Fruit fly (Drosophila melanogaster) whole organism, embryonic: Measurements from ENCODE around the gene sky.

Experiments used
- BEAF-32 ChIP-seq: fragments of 200-800 bp; sonication (Bioruptor generic); optimal IDR thresholded peaks from 3 replicates; lab custom pipeline; 2017; ENCODE audit warnings: missing biosample characterization, missing genetic modification characterization, mild to moderate bottlenecking, moderate library complexity, missing genetic modification reagents
- CG10147 ChIP-seq: fragments of 200-800 bp; sonication (Bioruptor generic); optimal IDR thresholded peaks from 2 replicates; lab custom pipeline; 2019; ENCODE audit warnings: missing biosample characterization, mild to moderate bottlenecking, missing genetic modification characterization, moderate library complexity
- CG10267 ChIP-seq: fragments of 200-800 bp; sonication (Bioruptor generic); optimal IDR thresholded peaks from 2 replicates; lab custom pipeline; 2018; ENCODE audit warnings: missing biosample characterization, mild to moderate bottlenecking, missing genetic modification characterization, moderate library complexity
- CG11398 ChIP-seq: fragments of 200-800 bp; sonication (Bioruptor generic); optimal IDR thresholded peaks from 2 replicates; lab custom pipeline; 2016; ENCODE audit warnings: missing biosample characterization, missing genetic modification characterization
- CG14710 ChIP-seq: fragments of 200-800 bp; sonication (Bioruptor generic); optimal IDR thresholded peaks from 3 replicates; lab custom pipeline; 2019; ENCODE audit warnings: missing biosample characterization, mild to moderate bottlenecking, missing genetic modification characterization, moderate library complexity
- CG15073 ChIP-seq: fragments of 200-800 bp; sonication (Bioruptor generic); optimal IDR thresholded peaks from 2 replicates; lab custom pipeline; 2016; ENCODE audit warnings: missing biosample characterization, missing genetic modification characterization
- CG1603 ChIP-seq: fragments of 200-800 bp; sonication (Bioruptor generic); optimal IDR thresholded peaks from 2 replicates; lab custom pipeline; 2019; ENCODE audit warnings: missing biosample characterization, mild to moderate bottlenecking, missing genetic modification characterization, moderate library complexity
- CG1647 ChIP-seq: fragments of 200-800 bp; sonication (Bioruptor generic); optimal IDR thresholded peaks from 3 replicates; lab custom pipeline; 2016; ENCODE audit warnings: missing biosample characterization, missing genetic modification characterization
- CG17186 ChIP-seq: fragments of 200-800 bp; sonication (Bioruptor generic); optimal IDR thresholded peaks from 3 replicates; lab custom pipeline; 2017; ENCODE audit warnings: missing biosample characterization, missing genetic modification reagents, missing genetic modification characterization
- CG18262 ChIP-seq: fragments of 200-800 bp; optimal IDR thresholded peaks from 3 replicates; lab custom pipeline; 2019; ENCODE audit warnings: missing biosample characterization, mild to moderate bottlenecking, missing genetic modification characterization, moderate library complexity
- CG2116 ChIP-seq: fragments of 200-800 bp; sonication (Bioruptor generic); optimal IDR thresholded peaks from 3 replicates; lab custom pipeline; 2018; ENCODE audit warnings: missing biosample characterization, mild to moderate bottlenecking, missing genetic modification characterization
- CG3281 ChIP-seq: fragments of 200-800 bp; sonication (Bioruptor generic); optimal IDR thresholded peaks from 3 replicates; lab custom pipeline; 2017; ENCODE audit warnings: missing biosample characterization, mild to moderate bottlenecking, missing genetic modification characterization
- CG34422 ChIP-seq: fragments of 200-800 bp; sonication (Bioruptor generic); IDR thresholded peaks from 3 replicates; pipeline ENCODE4 v1.3.6; 2022; ENCODE audit warnings: missing biosample characterization, missing genetic modification characterization
- CG4730 ChIP-seq: fragments of 200-800 bp; sonication (Bioruptor generic); IDR thresholded peaks from 2 replicates; pipeline ENCODE4 v1.3.6; 2022; ENCODE audit warnings: missing biosample characterization, missing genetic modification characterization
- CG7271 ChIP-seq: fragments of 200-800 bp; sonication (Bioruptor generic); optimal IDR thresholded peaks from 2 replicates; lab custom pipeline; 2018; ENCODE audit warnings: missing biosample characterization, mild to moderate bottlenecking, missing genetic modification characterization, moderate library complexity
- CG8281 ChIP-seq: fragments of 200-800 bp; sonication (Bioruptor generic); optimal IDR thresholded peaks from 2 replicates; lab custom pipeline; 2018; ENCODE audit warnings: missing biosample characterization, mild to moderate bottlenecking, missing genetic modification characterization, moderate library complexity
- CG8388 ChIP-seq: fragments of 200-800 bp; sonication (Bioruptor generic); optimal IDR thresholded peaks from 2 replicates; lab custom pipeline; 2019; ENCODE audit warnings: missing biosample characterization, mild to moderate bottlenecking, missing genetic modification characterization, moderate library complexity
- CG9727 ChIP-seq: fragments of 200-800 bp; sonication (Bioruptor generic); optimal IDR thresholded peaks from 3 replicates; lab custom pipeline; 2017; ENCODE audit warnings: missing biosample characterization, mild to moderate bottlenecking, missing genetic modification characterization
- CG9797 ChIP-seq: fragments of 200-800 bp; sonication (Bioruptor generic); optimal IDR thresholded peaks from 3 replicates; lab custom pipeline; 2018; ENCODE audit warnings: missing biosample characterization, mild to moderate bottlenecking, missing genetic modification characterization
- CTCF ChIP-seq: fragments of 200-800 bp; sonication (Bioruptor generic); optimal IDR thresholded peaks from 2 replicates; lab custom pipeline; 2017; ENCODE audit warnings: missing biosample characterization, mild to moderate bottlenecking, missing genetic modification characterization, moderate library complexity
- Dp ChIP-seq: fragments of 200-800 bp; sonication (Bioruptor generic); optimal IDR thresholded peaks from 2 replicates; lab custom pipeline; 2018; ENCODE audit warnings: missing biosample characterization, mild to moderate bottlenecking, missing genetic modification characterization, moderate library complexity
- E2f2 ChIP-seq: fragments of 200-800 bp; sonication (Bioruptor generic); IDR thresholded peaks from 2 replicates; pipeline ENCODE4 v1.3.6; 2022; ENCODE audit warnings: missing biosample characterization, missing genetic modification characterization
- ERR ChIP-seq: fragments of 200-800 bp; sonication (Bioruptor generic); optimal IDR thresholded peaks from 2 replicates; lab custom pipeline; 2016; ENCODE audit warnings: missing biosample characterization, missing genetic modification characterization
- Elba2 ChIP-seq: fragments of 200-800 bp; sonication (Bioruptor generic); optimal IDR thresholded peaks from 3 replicates; lab custom pipeline; 2016; ENCODE audit warnings: missing biosample characterization, missing genetic modification characterization
- HmgD ChIP-seq: fragments of 200-800 bp; sonication (Bioruptor generic); optimal IDR thresholded peaks from 3 replicates; lab custom pipeline; 2016; ENCODE audit warnings: missing biosample characterization, missing genetic modification characterization
- Lhr ChIP-seq: fragments of 200-800 bp; sonication (Bioruptor generic); optimal IDR thresholded peaks from 3 replicates; lab custom pipeline; 2017; ENCODE audit warnings: mild to moderate bottlenecking, missing biosample characterization, missing genetic modification reagents, missing genetic modification characterization
- MBD-R2 ChIP-seq: fragments of 200-800 bp; sonication (Bioruptor generic); IDR thresholded peaks from 2 replicates; pipeline ENCODE4 v1.3.6; 2022; ENCODE audit warnings: missing biosample characterization, missing genetic modification characterization
- MESR4 ChIP-seq: fragments of 200-800 bp; sonication (Bioruptor generic); optimal IDR thresholded peaks from 2 replicates; lab custom pipeline; 2018; ENCODE audit warnings: missing biosample characterization, mild to moderate bottlenecking, missing genetic modification characterization, moderate library complexity
- Opbp ChIP-seq: fragments of 200-800 bp; sonication (Bioruptor generic); IDR thresholded peaks from 3 replicates; pipeline ENCODE4 v1.3.6; 2022; ENCODE audit warnings: missing biosample characterization, missing genetic modification characterization; ENCODE audit not compliant: partially characterized antibody
- Optix ChIP-seq: fragments of 200-800 bp; sonication (Bioruptor generic); IDR thresholded peaks from 3 replicates; pipeline ENCODE4 v1.3.6; 2022; ENCODE audit warnings: missing biosample characterization, missing genetic modification characterization
- PHDP ChIP-seq: fragments of 200-800 bp; sonication (Bioruptor generic); optimal IDR thresholded peaks from 3 replicates; lab custom pipeline; 2018; ENCODE audit warnings: missing biosample characterization, mild to moderate bottlenecking, missing genetic modification characterization, moderate library complexity
- Stat92E ChIP-seq, 3 experiments: fragments of >200 bp in 2 of 3; fragments of 200-800 bp in 1 of 3; sonication (Bioruptor generic) in 1 of 3; optimal IDR thresholded peaks; 2 replicates each; lab custom pipeline; 2017 to 2019; ENCODE audit warnings: missing biosample characterization in 3 of 3, missing genetic modification characterization in 3 of 3, mild to moderate bottlenecking in 1 of 3, moderate library complexity in 1 of 3
- bcd ChIP-seq: fragments of 200-800 bp; sonication (Bioruptor generic); optimal IDR thresholded peaks from 2 replicates; lab custom pipeline; 2017; ENCODE audit warnings: missing biosample characterization, mild to moderate bottlenecking, missing genetic modification characterization
- chinmo ChIP-seq: fragments of 200-800 bp; sonication (Bioruptor generic); IDR thresholded peaks from 4 replicates; pipeline ENCODE4 v1.3.6; 2022; ENCODE audit warnings: missing biosample characterization, missing genetic modification characterization; ENCODE audit not compliant: partially characterized antibody
- chn ChIP-seq: fragments of 200-800 bp; sonication (Bioruptor generic); optimal IDR thresholded peaks from 2 replicates; lab custom pipeline; 2016; ENCODE audit warnings: missing biosample characterization, missing genetic modification characterization
- gfzf ChIP-seq: fragments of 200-800 bp; sonication (Bioruptor generic); optimal IDR thresholded peaks from 2 replicates; lab custom pipeline; 2016; ENCODE audit warnings: missing biosample characterization, mild to moderate bottlenecking, missing genetic modification characterization, moderate library complexity
- gsb-n ChIP-seq: fragments of 200-800 bp; sonication (Bioruptor generic); optimal IDR thresholded peaks from 3 replicates; lab custom pipeline; 2018; ENCODE audit warnings: missing biosample characterization, mild to moderate bottlenecking, missing genetic modification characterization
- klu ChIP-seq: fragments of 200-800 bp; sonication (Bioruptor generic); IDR thresholded peaks from 2 replicates; pipeline ENCODE4 v1.3.6; 2022; ENCODE audit warnings: missing biosample characterization, missing genetic modification characterization
- org-1 ChIP-seq: fragments of 200-800 bp; sonication (Bioruptor generic); optimal IDR thresholded peaks from 2 replicates; lab custom pipeline; 2017; ENCODE audit warnings: missing biosample characterization, missing genetic modification characterization
- phol ChIP-seq: fragments of 200-800 bp; sonication (Bioruptor generic); optimal IDR thresholded peaks from 3 replicates; lab custom pipeline; 2018; ENCODE audit warnings: missing biosample characterization, mild to moderate bottlenecking, missing genetic modification characterization, moderate library complexity
- pzg ChIP-seq: fragments of 200-800 bp; sonication (Bioruptor generic); optimal IDR thresholded peaks from 3 replicates; lab custom pipeline; 2018; ENCODE audit warnings: missing biosample characterization, mild to moderate bottlenecking, missing genetic modification characterization, moderate library complexity
- ranshi ChIP-seq: fragments of 200-800 bp; sonication (Bioruptor generic); IDR thresholded peaks from 2 replicates; pipeline ENCODE4 v1.3.6; 2022; ENCODE audit warnings: missing biosample characterization, missing genetic modification characterization
- sd ChIP-seq: fragments of 200-800 bp; sonication (Bioruptor generic); optimal IDR thresholded peaks from 3 replicates; lab custom pipeline; 2018; ENCODE audit warnings: missing biosample characterization, mild to moderate bottlenecking, missing genetic modification characterization, moderate library complexity
- sens-2 ChIP-seq: fragments of 200-800 bp; sonication (Bioruptor generic); IDR thresholded peaks from 2 replicates; pipeline ENCODE4 v1.3.6; 2022; ENCODE audit warnings: missing biosample characterization, missing genetic modification characterization
- slbo ChIP-seq: fragments of 200-800 bp; sonication (Bioruptor generic); IDR thresholded peaks from 2 replicates; pipeline ENCODE4 v1.3.6; 2022; ENCODE audit warnings: missing biosample characterization, missing genetic modification characterization
- stc ChIP-seq: fragments of 200-800 bp; sonication (Bioruptor generic); IDR thresholded peaks from 2 replicates; pipeline ENCODE4 v1.3.6; 2022; ENCODE audit warnings: missing biosample characterization, missing genetic modification characterization
- stwl ChIP-seq: fragments of 200-800 bp; sonication (Bioruptor generic); optimal IDR thresholded peaks from 3 replicates; lab custom pipeline; 2018; ENCODE audit warnings: missing biosample characterization, mild to moderate bottlenecking, missing genetic modification characterization, moderate library complexity
- trem ChIP-seq: fragments of 200-800 bp; optimal IDR thresholded peaks from 3 replicates; lab custom pipeline; 2019; ENCODE audit warnings: missing biosample characterization, mild to moderate bottlenecking, missing genetic modification characterization, moderate library complexity
- tx ChIP-seq: fragments of 200-800 bp; sonication (Bioruptor generic); optimal IDR thresholded peaks from 2 replicates; lab custom pipeline; 2016; ENCODE audit warnings: missing biosample characterization, missing genetic modification characterization

The sky gene

dm6 chr2L:20927653-20928052 lies 8.9 kb upstream of the sky start, which contains the start of gene Nthl1 (continued):
- TF ChIP-seq tx, result no peak
- TF ChIP-seq phol (tag; lab: Kevin White, UChicago), result peak; percentile 71
- TF ChIP-seq CG2116 (GFP tag; lab: Kevin White, UChicago), result peak; percentile 44
- TF ChIP-seq CG4730 (GFP tag; lab: Robert Waterston, UW), result no peak
- no peak for TF ChIP-seq chinmo (GFP tag; lab: Robert Waterston, UW)
- TF ChIP-seq gsb-n (tag; lab: Kevin White, UChicago), result peak; percentile 35
- peak; percentile 50 for TF ChIP-seq CG1603
- TF ChIP-seq, all 482 proteins: peak for 31

dm6 chr2L:20925975-20926374 lies 7.2 kb upstream of the sky start, which contains the start of gene RPA2:
RPA2 (minus strand) TSS chr2L:20926147.
- TF ChIP-seq CG7271 (no peak), Optix (no peak), CG17186 (no peak), CG1647 (GFP tag; lab: Kevin White, UChicago) (no peak), sens-2 (GFP tag; lab: Robert Waterston, UW) (no peak), org-1 (GFP tag; lab: Kevin White, UChicago) (no peak), CG34422 (GFP tag; lab: Robert Waterston, UW) (no peak), Opbp (GFP tag; lab: Robert Waterston, UW) (no peak), CG9727 (GFP tag; lab: Kevin White, UChicago) (no peak), gfzf (peak; percentile 71), E2f2 (peak; percentile 81), ERR (no peak), stwl (tag; lab: Kevin White, UChicago) (peak; percentile 52), Dp (GFP tag; lab: Kevin White, UChicago) (peak; percentile 73), CG14710 (tag; lab: Kevin White, UChicago) (peak; percentile 1), slbo (no peak), pzg (GFP tag; lab: Kevin White, UChicago) (peak; percentile 40), CG10147 (GFP tag; lab: Kevin White, UChicago) (no peak), klu (GFP tag; lab: Robert Waterston, UW) (no peak), CTCF (GFP tag; lab: Kevin White, UChicago) (peak; percentile 34), Stat92E (GFP tag; optimal IDR thresholded peaks at IDR 0.05; lab: Kevin White, UChicago) (no peak), HmgD (GFP tag; lab: Kevin White, UChicago) (no peak), CG18262 (tag; lab: Kevin White, UChicago) (no peak), Lhr (no peak), BEAF-32 (peak; percentile 1), ranshi (GFP tag; lab: Robert Waterston, UW) (no peak), trem (tag; lab: Kevin White, UChicago) (peak; percentile 48), CG10267 (peak; percentile 6), CG8388 (GFP tag; lab: Kevin White, UChicago) (no peak), MESR4 (GFP tag; lab: Kevin White, UChicago) (peak; percentile 29), CG3281 (GFP tag; lab: Kevin White, UChicago) (no peak), PHDP (no peak), sd (tag; lab: Kevin White, UChicago) (no peak), stc (GFP tag; lab: Robert Waterston, UW) (no peak), MBD-R2 (peak; percentile 40; the same call in 1 of the 2 replicates), CG15073 (GFP tag; lab: Kevin White, UChicago) (no peak), bcd (no peak), phol (tag; lab: Kevin White, UChicago) (peak; percentile 10), CG11398 (no peak), chn (GFP tag; lab: Kevin White, UChicago) (no peak), Elba2 (no peak), CG8281 (tag; lab: Kevin White, UChicago) (peak; percentile 99), CG9797 (peak; percentile 72)
